Fruit fly (Drosophila melanogaster): ENCODE results near the gene Tbh.

The Tbh gene

dm6 chrX:7972363-7972942 lies 23.0 kb upstream of the Tbh start (continued):
- TF ChIP-seq lov (optimal IDR thresholded peaks at IDR 0.05): no peak
- TF ChIP-seq lov (GFP tag; IDR thresholded peaks at IDR 0.05): peak; percentile 92
- TF ChIP-seq CG15269 (tag; optimal IDR thresholded peaks at IDR 0.05): peak; percentile 87
- TF ChIP-seq corto (GFP tag; optimal IDR thresholded peaks at IDR 0.05): peak; percentile 51
- TF ChIP-seq CG1603 (tag; optimal IDR thresholded peaks at IDR 0.05): peak; percentile 95
- peak; percentile 83 for TF ChIP-seq CG4730 (GFP tag; IDR thresholded peaks at IDR 0.05)
- TF ChIP-seq CG8388 (GFP tag; optimal IDR thresholded peaks at IDR 0.05): peak; percentile 89
- peak; percentile 55 for TF ChIP-seq CG13894 (tag; optimal IDR thresholded peaks at IDR 0.05)
- peak; percentile 62; the same call in 1 of the 2 replicates for TF ChIP-seq MBD-R2 (GFP tag; IDR thresholded peaks at IDR 0.05)
- TF ChIP-seq Oli (tag; optimal IDR thresholded peaks at IDR 0.05): peak; percentile 91
- peak; percentile 77 for TF ChIP-seq CG4707 (GFP tag; optimal IDR thresholded peaks at IDR 0.05)
- TF ChIP-seq chinmo (GFP tag; IDR thresholded peaks at IDR 0.05; ENCODE audit: partially characterized antibody): 0 out of 4 replicates have a peak, but pooled peaks have one; percentile 51
- TF ChIP-seq onecut (GFP tag; IDR thresholded peaks at IDR 0.05): peak; percentile 87
- peak; percentile 42 for TF ChIP-seq Ets97D (GFP tag; optimal IDR thresholded peaks at IDR 0.05)
- TF ChIP-seq sd (tag; optimal IDR thresholded peaks at IDR 0.05): peak; percentile 65
- no peak for TF ChIP-seq usp (GFP tag; optimal IDR thresholded peaks at IDR 0.05)
- peak; percentile 79 for TF ChIP-seq D19A (tag; optimal IDR thresholded peaks at IDR 0.05)
- TF ChIP-seq CG11247 (GFP tag; IDR thresholded peaks at IDR 0.05): peak; percentile 81
- peak; percentile 89 for TF ChIP-seq Fer1 (GFP tag; optimal IDR thresholded peaks at IDR 0.05)
- peak; percentile 38 for TF ChIP-seq Ravus (GFP tag; IDR thresholded peaks at IDR 0.05)
- TF ChIP-seq ATbp (GFP tag; optimal IDR thresholded peaks at IDR 0.05): peak; percentile 89
- peak; percentile 66 for TF ChIP-seq danr (GFP tag; IDR thresholded peaks at IDR 0.05)
- TF ChIP-seq Dek (tag; optimal IDR thresholded peaks at IDR 0.05): peak; percentile 64
- TF ChIP-seq CG12071 (GFP tag; optimal IDR thresholded peaks at IDR 0.05): peak; percentile 88
- TF ChIP-seq CG13123 (GFP tag; optimal IDR thresholded peaks at IDR 0.05): peak; percentile 55
- TF ChIP-seq CG16779 (GFP tag; IDR thresholded peaks at IDR 0.05): peak; percentile 52; the same call in 1 of the 2 replicates
- peak; percentile 77 for TF ChIP-seq lbe (GFP tag; optimal IDR thresholded peaks at IDR 0.05)
- peak; percentile 79 for TF ChIP-seq CG5953 (GFP tag; IDR thresholded peaks at IDR 0.05)
- TF ChIP-seq tup (GFP tag; optimal IDR thresholded peaks at IDR 0.05): peak; percentile 61
- TF ChIP-seq sens-2 (GFP tag; IDR thresholded peaks at IDR 0.05): peak; percentile 79
- TF ChIP-seq prd (optimal IDR thresholded peaks at IDR 0.05): no peak
- TF ChIP-seq prd (GFP tag; IDR thresholded peaks at IDR 0.05): peak; percentile 93
- TF ChIP-seq lilli (GFP tag; optimal IDR thresholded peaks at IDR 0.05): peak; percentile 79
- TF ChIP-seq org-1 (GFP tag; optimal IDR thresholded peaks at IDR 0.05): peak; percentile 85
- peak; percentile 63 for TF ChIP-seq Atf-2 (GFP tag; optimal IDR thresholded peaks at IDR 0.05)
- TF ChIP-seq CG8290 (GFP tag; optimal IDR thresholded peaks at IDR 0.05): peak; percentile 52
- TF ChIP-seq CG8290 (tag; optimal IDR thresholded peaks at IDR 0.05): peak in 1 of 2 experiments; percentile 84
- peak; percentile 81 for TF ChIP-seq CG18476 (GFP tag; optimal IDR thresholded peaks at IDR 0.05)
- peak; percentile 65 for TF ChIP-seq CG3065 (GFP tag; optimal IDR thresholded peaks at IDR 0.05)
- TF ChIP-seq Gug (GFP tag; IDR thresholded peaks at IDR 0.05): peak; percentile 85
- peak; percentile 75 for TF ChIP-seq HmgZ (tag; optimal IDR thresholded peaks at IDR 0.05)
- peak; percentile 90 for TF ChIP-seq H2.0 (GFP tag; IDR thresholded peaks at IDR 0.05)
- TF ChIP-seq CG17328 (GFP tag; IDR thresholded peaks at IDR 0.05): peak; percentile 91
- TF ChIP-seq jumu (GFP tag; optimal IDR thresholded peaks at IDR 0.05): peak; percentile 52
- TF ChIP-seq bowl (GFP tag; IDR thresholded peaks at IDR 0.05): 0 out of 2 replicates have a peak, but pooled peaks have one; percentile 43
- TF ChIP-seq cg (GFP tag; optimal IDR thresholded peaks at IDR 0.05): no peak
- no peak for TF ChIP-seq pfk (GFP tag; optimal IDR thresholded peaks at IDR 0.05)
- TF ChIP-seq CG6272 (GFP tag; IDR thresholded peaks at IDR 0.05): peak; percentile 72
- TF ChIP-seq Elba2 (GFP tag; optimal IDR thresholded peaks at IDR 0.05): no peak
- peak; percentile 44 for TF ChIP-seq Dip3 (GFP tag; optimal IDR thresholded peaks at IDR 0.05)
- peak; percentile 71 for TF ChIP-seq CG17186 (GFP tag; optimal IDR thresholded peaks at IDR 0.05)

Data from whole organism, embryonic.